Worm (Caenorhabditis elegans): ENCODE measurements around the gene sptl-2.

The sptl-2 gene

ce11 chrV:8067800-8068199 lies 50.8 kb downstream of the sptl-2 start, which contains the start of gene str-140:
TSS of gene str-140 (minus strand) at chrV:8067900.
- no peak for TF ChIP-seq ztf-11 (tag; optimal IDR thresholded peaks at IDR 0.05)
- TF ChIP-seq jun-1 (tag; optimal IDR thresholded peaks at IDR 0.05): no peak
- TF ChIP-seq pag-3 (tag; optimal IDR thresholded peaks at IDR 0.05; ENCODE audit: borderline replicate concordance, insufficient read depth): no peak
- TF ChIP-seq mep-1 (tag; optimal IDR thresholded peaks at IDR 0.05): no peak
- no peak for TF ChIP-seq ets-5 (GFP tag; IDR thresholded peaks at IDR 0.05)
- TF ChIP-seq nhr-237 (tag; optimal IDR thresholded peaks at IDR 0.05): no peak

ce11 chrV:8069637-8070036 lies 52.6 kb downstream of the sptl-2 start, which contains the start of gene str-143:
TSS of gene str-143 (minus strand) at chrV:8069737.
- TF ChIP-seq nhr-84 (tag; optimal IDR thresholded peaks at IDR 0.05): no peak
- no peak for TF ChIP-seq mdl-1 (tag; optimal IDR thresholded peaks at IDR 0.05)
- TF ChIP-seq nhr-12 (tag; optimal IDR thresholded peaks at IDR 0.05): no peak

Measured in whole organism, L1 larva.